Worm (Caenorhabditis elegans): ENCODE measurements around the gene C11G10.1.

DNA sequence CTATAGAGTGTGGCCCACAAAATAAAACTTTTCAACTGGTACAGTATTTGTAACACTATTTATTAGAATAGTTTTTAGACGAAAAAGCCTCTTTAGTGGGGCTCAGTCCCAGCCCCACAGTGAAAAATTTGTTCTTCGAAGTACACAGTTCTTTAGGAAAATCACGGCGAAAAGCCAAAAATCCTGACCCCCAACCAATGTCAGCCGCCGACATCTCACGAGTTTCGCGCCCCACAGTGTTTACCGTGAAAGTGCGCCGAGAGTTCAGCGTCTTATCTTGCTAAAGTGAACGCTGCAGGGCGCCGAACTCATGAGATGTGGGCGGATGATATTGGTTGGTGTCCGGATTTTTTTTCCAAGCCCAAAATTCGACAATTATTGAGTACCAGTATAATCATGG, 12.4 kb upstream of the C11G10.1 start:
- TF ChIP-seq dao-5 (tag; optimal IDR thresholded peaks at IDR 0.05), result no peak
- no peak for TF ChIP-seq him-1 (tag; optimal IDR thresholded peaks at IDR 0.05)
- no peak for TF ChIP-seq W03F9.2 (tag; optimal IDR thresholded peaks at IDR 0.05)
